Fruit fly (Drosophila melanogaster) whole organism, prepupa: Measurements from ENCODE around the gene CG31913.
A peak's percentile ranks its signal among the peaks of the same experiment; 100 is the strongest.

Source experiments
- CG10631 ChIP-seq: fragments of 200-800 bp; sonication (Bioruptor generic); optimal IDR thresholded peaks from 2 replicates; lab custom pipeline; 2016; ENCODE audit warnings: missing biosample characterization, missing genetic modification characterization
- CG10669 ChIP-seq: fragments of 200-800 bp; sonication (Bioruptor generic); optimal IDR thresholded peaks from 3 replicates; lab custom pipeline; 2018; ENCODE audit warnings: missing biosample characterization, mild to moderate bottlenecking, missing genetic modification characterization, moderate library complexity
- CG11294 ChIP-seq: fragments of 200-800 bp; sonication (Bioruptor generic); IDR thresholded peaks from 2 replicates; pipeline ENCODE4 v1.3.6; 2022; ENCODE audit warnings: missing biosample characterization, missing genetic modification characterization
- CG11762 ChIP-seq: fragments of 200-800 bp; sonication (Bioruptor generic); optimal IDR thresholded peaks from 3 replicates; lab custom pipeline; 2016; ENCODE audit warnings: missing biosample characterization, missing genetic modification characterization; ENCODE audit not compliant: insufficient read depth
- CG1621 ChIP-seq: fragments of 200-800 bp; sonication (Bioruptor generic); optimal IDR thresholded peaks from 3 replicates; lab custom pipeline; 2018; ENCODE audit warnings: missing biosample characterization, mild to moderate bottlenecking, missing genetic modification characterization
- CG16779 ChIP-seq: fragments of 200-800 bp; sonication (Bioruptor generic); optimal IDR thresholded peaks from 3 replicates; lab custom pipeline; 2017; ENCODE audit warnings: missing biosample characterization, mild to moderate bottlenecking, missing genetic modification characterization
- CG3032 ChIP-seq: fragments of 200-800 bp; optimal IDR thresholded peaks from 2 replicates; lab custom pipeline; 2019; ENCODE audit warnings: missing biosample characterization, mild to moderate bottlenecking, missing genetic modification characterization, moderate library complexity
- CG31627 ChIP-seq: fragments of 200-800 bp; sonication (Bioruptor generic); optimal IDR thresholded peaks from 3 replicates; lab custom pipeline; 2016; ENCODE audit warnings: missing biosample characterization, missing genetic modification characterization
- CG32006 ChIP-seq: fragments of 200-800 bp; sonication (Bioruptor generic); optimal IDR thresholded peaks from 3 replicates; lab custom pipeline; 2017; ENCODE audit warnings: missing biosample characterization, mild to moderate bottlenecking, missing genetic modification characterization
- CG34406 ChIP-seq: fragments of 200-800 bp; sonication (Bioruptor generic); optimal IDR thresholded peaks from 3 replicates; lab custom pipeline; 2016; ENCODE audit warnings: missing biosample characterization, missing genetic modification characterization
- CG3919 ChIP-seq: fragments of 200-800 bp; sonication (Bioruptor generic); optimal IDR thresholded peaks from 3 replicates; lab custom pipeline; 2016; ENCODE audit warnings: missing biosample characterization, missing genetic modification characterization
- CG4318 ChIP-seq: fragments of 200-800 bp; sonication (Bioruptor generic); optimal IDR thresholded peaks from 3 replicates; lab custom pipeline; 2017; ENCODE audit warnings: missing biosample characterization, mild to moderate bottlenecking, missing genetic modification characterization
- CG6276 ChIP-seq: fragments of 200-800 bp; sonication (Bioruptor generic); optimal IDR thresholded peaks from 2 replicates; lab custom pipeline; 2017; ENCODE audit warnings: missing biosample characterization, mild to moderate bottlenecking, missing genetic modification characterization
- CG6792 ChIP-seq: fragments of 200-800 bp; sonication (Bioruptor generic); optimal IDR thresholded peaks from 3 replicates; lab custom pipeline; 2016; ENCODE audit warnings: missing biosample characterization, missing genetic modification characterization
- CG6854 ChIP-seq: fragments of 200-800 bp; sonication (Bioruptor generic); optimal IDR thresholded peaks from 2 replicates; lab custom pipeline; 2017; ENCODE audit warnings: missing biosample characterization, mild to moderate bottlenecking, missing genetic modification characterization
- CG8119 ChIP-seq: fragments of 200-800 bp; sonication (Bioruptor generic); IDR thresholded peaks from 3 replicates; pipeline ENCODE4 v1.3.6; 2022; ENCODE audit warnings: missing biosample characterization, missing genetic modification characterization
- CG8319 ChIP-seq: fragments of 200-800 bp; sonication (Bioruptor generic); optimal IDR thresholded peaks from 3 replicates; lab custom pipeline; 2016; ENCODE audit warnings: missing biosample characterization, missing genetic modification characterization
- CG8632 ChIP-seq: fragments of 200-800 bp; sonication (Bioruptor generic); optimal IDR thresholded peaks from 3 replicates; lab custom pipeline; 2016; ENCODE audit warnings: missing biosample characterization, missing genetic modification characterization
- Eip75B ChIP-seq: fragments of 200-800 bp; sonication (Bioruptor generic); optimal IDR thresholded peaks from 3 replicates; lab custom pipeline; 2016; ENCODE audit warnings: missing biosample characterization, missing genetic modification characterization
- Eip78C ChIP-seq: fragments of 200-800 bp; sonication (Bioruptor generic); peaks from one replicate; lab custom pipeline; 2016; ENCODE audit warnings: missing biosample characterization, missing genetic modification characterization
- Eip93F ChIP-seq: fragments of 200-800 bp; sonication (Bioruptor generic); optimal IDR thresholded peaks from 2 replicates; lab custom pipeline; 2016; ENCODE audit warnings: missing biosample characterization, mild to moderate bottlenecking, missing genetic modification characterization
- Ets96B ChIP-seq: fragments of 200-800 bp; optimal IDR thresholded peaks from 2 replicates; lab custom pipeline; 2019; ENCODE audit warnings: missing biosample characterization, mild to moderate bottlenecking, missing genetic modification characterization, moderate library complexity
- Gug ChIP-seq: fragments of 200-800 bp; sonication (Bioruptor generic); IDR thresholded peaks from 2 replicates; pipeline ENCODE4 v1.3.6; 2022; ENCODE audit warnings: missing biosample characterization, missing genetic modification characterization
- Hr39 ChIP-seq: fragments of 200-800 bp; sonication (Bioruptor generic); optimal IDR thresholded peaks from 2 replicates; lab custom pipeline; 2016; ENCODE audit warnings: missing biosample characterization, missing genetic modification characterization
- Hr4 ChIP-seq: fragments of 200-800 bp; sonication (Bioruptor generic); optimal IDR thresholded peaks from 3 replicates; lab custom pipeline; 2016; ENCODE audit warnings: missing biosample characterization, missing genetic modification characterization
- Lpt ChIP-seq: fragments of 200-800 bp; sonication (Bioruptor generic); optimal IDR thresholded peaks from 3 replicates; lab custom pipeline; 2016; ENCODE audit warnings: missing biosample characterization, missing genetic modification characterization
- Met ChIP-seq: fragments of 200-800 bp; sonication (Bioruptor generic); optimal IDR thresholded peaks from 3 replicates; lab custom pipeline; 2016; ENCODE audit warnings: missing biosample characterization, missing genetic modification characterization
- OdsH ChIP-seq: fragments of 200-800 bp; sonication (Bioruptor generic); optimal IDR thresholded peaks from 3 replicates; lab custom pipeline; 2016; ENCODE audit warnings: missing biosample characterization, missing genetic modification characterization
- Smox ChIP-seq: fragments of 200-800 bp; sonication (Bioruptor generic); optimal IDR thresholded peaks from 3 replicates; lab custom pipeline; 2016; ENCODE audit warnings: missing biosample characterization, missing genetic modification characterization
- Sox15 ChIP-seq: fragments of 200-800 bp; sonication (Bioruptor generic); optimal IDR thresholded peaks from 3 replicates; lab custom pipeline; 2016; ENCODE audit warnings: missing biosample characterization, missing genetic modification characterization
- dac ChIP-seq: fragments of 200-800 bp; sonication (Bioruptor generic); optimal IDR thresholded peaks from 2 replicates; lab custom pipeline; 2017; ENCODE audit warnings: missing biosample characterization, mild to moderate bottlenecking, missing genetic modification characterization
- dsx ChIP-seq: fragments of 200-800 bp; optimal IDR thresholded peaks from 3 replicates; lab custom pipeline; 2019; ENCODE audit warnings: missing biosample characterization, mild to moderate bottlenecking, missing genetic modification characterization, moderate library complexity; ENCODE audit not compliant: poor library complexity, severe bottlenecking
- esn ChIP-seq: fragments of 200-800 bp; sonication (Bioruptor generic); optimal IDR thresholded peaks from 2 replicates; lab custom pipeline; 2016; ENCODE audit warnings: missing biosample characterization, mild to moderate bottlenecking, missing genetic modification characterization, moderate library complexity
- fd85E ChIP-seq: fragments of 200-800 bp; sonication (Bioruptor generic); optimal IDR thresholded peaks from 3 replicates; lab custom pipeline; 2016; ENCODE audit warnings: missing biosample characterization, missing genetic modification characterization
- fkh ChIP-seq: fragments of 200-800 bp; sonication (Bioruptor generic); optimal IDR thresholded peaks from 3 replicates; lab custom pipeline; 2017; ENCODE audit warnings: missing biosample characterization, mild to moderate bottlenecking, missing genetic modification characterization, moderate library complexity
- lz ChIP-seq: fragments of 200-800 bp; sonication (Bioruptor generic); optimal IDR thresholded peaks from 3 replicates; lab custom pipeline; 2016; ENCODE audit warnings: missing biosample characterization, missing genetic modification characterization
- spab ChIP-seq: fragments of 200-800 bp; sonication (Bioruptor generic); optimal IDR thresholded peaks from 2 replicates; lab custom pipeline; 2017; ENCODE audit warnings: missing biosample characterization, mild to moderate bottlenecking, missing genetic modification characterization, missing genetic modification reagents
- ss ChIP-seq, 2 experiments: fragments of 200-800 bp; sonication (Bioruptor generic); optimal IDR thresholded peaks; 2 replicates in 1 of 2; 3 replicates in 1 of 2; lab custom pipeline; 2017 to 2018; ENCODE audit warnings: mild to moderate bottlenecking in 2 of 2, missing biosample characterization in 2 of 2, missing genetic modification characterization in 2 of 2, moderate library complexity in 1 of 2
- svp ChIP-seq: fragments of 200-800 bp; sonication (Bioruptor generic); peaks from one replicate; lab custom pipeline; 2016; ENCODE audit warnings: missing biosample characterization, missing genetic modification characterization
- topi ChIP-seq: fragments of 200-800 bp; sonication (Bioruptor generic); optimal IDR thresholded peaks from 3 replicates; lab custom pipeline; 2016; ENCODE audit warnings: missing biosample characterization, missing genetic modification characterization

Gene CG31913

DNA sequence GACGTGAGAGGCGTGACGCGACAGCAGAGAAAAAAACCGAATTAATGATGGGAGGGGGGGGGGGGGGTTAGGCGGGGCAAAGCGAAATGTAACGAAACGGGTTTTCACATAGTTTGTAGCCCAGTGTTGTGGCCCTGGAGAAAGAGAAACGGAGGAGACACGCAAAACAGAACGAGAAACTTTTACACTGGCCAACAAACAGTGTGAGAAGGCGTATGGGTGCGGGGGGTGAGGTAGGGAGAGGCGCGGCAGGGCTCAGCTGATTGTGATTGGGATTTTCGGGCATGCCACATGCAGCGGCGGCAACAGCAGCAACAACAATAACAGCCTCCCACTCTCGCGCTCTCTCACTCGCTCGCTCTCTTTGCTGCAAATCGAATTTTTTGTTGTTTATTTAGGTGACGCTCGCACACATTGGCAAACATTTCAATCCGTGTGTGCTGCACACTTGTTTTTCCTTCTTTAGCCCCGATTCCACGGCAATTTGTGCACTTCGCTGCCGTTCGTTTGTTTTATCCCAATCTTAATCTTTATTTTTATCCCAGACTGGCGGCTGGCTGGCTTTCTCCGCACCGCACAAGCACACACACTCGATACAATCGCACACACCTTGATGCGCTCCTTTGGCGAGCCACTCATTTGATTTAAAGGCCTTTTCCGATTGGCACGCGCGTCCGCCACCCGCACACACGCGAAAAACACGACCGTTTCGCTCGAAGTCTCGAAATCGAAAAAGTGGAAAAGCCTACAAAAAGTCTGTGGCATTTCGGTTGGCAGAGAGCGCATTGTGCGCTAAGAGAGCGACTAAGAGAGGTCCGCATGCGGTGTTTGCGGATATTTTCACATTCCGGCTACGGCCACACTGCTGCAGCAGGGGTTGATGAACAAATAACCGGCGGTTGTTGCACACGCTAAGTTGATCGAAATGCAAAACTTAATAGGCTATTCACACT lies 15.9 kb downstream of the CG31913 start, which contains the start of gene CG9171 (continued):
- TF ChIP-seq fd85E, result no peak
- no peak for TF ChIP-seq CG4318 (GFP tag; lab: Kevin White, UChicago)
- peak; percentile 44; the same call in 2 of the 3 replicates for TF ChIP-seq CG8119
- TF ChIP-seq CG11762, result no peak
- peak; percentile 50 to 59 for TF ChIP-seq ss (GFP tag; optimal IDR thresholded peaks at IDR 0.05; lab: Kevin White, UChicago)
- no peak for TF ChIP-seq Eip75B (GFP tag; lab: Kevin White, UChicago)
- TF ChIP-seq Hr4 (GFP tag; lab: Kevin White, UChicago), result no peak
- TF ChIP-seq esn (GFP tag; lab: Kevin White, UChicago), result no peak
- TF ChIP-seq dac (GFP tag; lab: Kevin White, UChicago), result no peak
- TF ChIP-seq Sox15, result no peak
- peak; percentile 10 for TF ChIP-seq OdsH
- TF ChIP-seq Eip78C, result peak; percentile 80
- no peak for TF ChIP-seq lz (GFP tag; lab: Kevin White, UChicago)
- TF ChIP-seq Hr39 (GFP tag; lab: Kevin White, UChicago), result no peak
- TF ChIP-seq Eip93F (GFP tag; lab: Kevin White, UChicago), result no peak
- TF ChIP-seq Ets96B (tag; lab: Kevin White, UChicago), result peak; percentile 21

dm6 chr2L:5800388-5800748 lies 16.5 kb downstream of the CG31913 start:
- TF ChIP-seq dsx (no peak), CG6792 (GFP tag; lab: Kevin White, UChicago) (no peak), Gug (GFP tag; lab: Robert Waterston, UW) (0 out of 2 replicates have a peak, but pooled peaks have one; percentile 6), CG32006 (GFP tag; lab: Kevin White, UChicago) (no peak), Ets96B (tag; lab: Kevin White, UChicago) (no peak), svp (GFP tag; lab: Kevin White, UChicago) (no peak), CG34406 (GFP tag; lab: Kevin White, UChicago) (no peak), topi (GFP tag; lab: Kevin White, UChicago) (no peak)

- TF ChIP-seq CG3032 (tag; lab: Kevin White, UChicago), result no peak
- TF ChIP-seq esn (GFP tag; lab: Kevin White, UChicago), result peak; percentile 8
- TF ChIP-seq fkh (GFP tag; lab: Kevin White, UChicago), result peak; percentile 37
Observed at dm6 chr2L:5801926-5802325, 18.1 kb downstream of the CG31913 start, which contains the start of the genes CG14005 and CG7239. TSS of gene CG14005 (minus strand) at chr2L:5801975. TSS of gene CG7239 (plus strand) at chr2L:5802220.

DNA sequence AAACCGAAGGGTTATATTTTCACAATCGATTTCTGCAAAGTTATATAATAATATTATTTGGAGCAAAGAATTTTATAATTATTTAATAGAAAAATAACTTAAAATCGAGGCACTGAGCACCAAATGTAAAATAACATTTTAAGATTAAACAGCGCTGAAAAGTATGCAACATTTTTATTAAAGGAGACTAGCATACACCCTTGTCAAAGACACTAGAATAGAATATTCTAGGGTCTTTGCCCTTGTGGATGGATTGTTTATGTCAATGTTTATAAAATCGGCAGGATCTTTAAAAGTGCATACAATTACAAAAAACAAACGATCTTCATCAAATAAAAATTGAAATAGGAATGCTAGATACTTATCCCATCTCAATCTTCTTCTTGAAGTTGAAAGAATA lies 20.2 kb downstream of the CG31913 start:
- TF ChIP-seq Smox (GFP tag; lab: Kevin White, UChicago), result no peak
- peak; percentile 57 for TF ChIP-seq svp (GFP tag; lab: Kevin White, UChicago)

dm6 chr2L:5805091-5805817 lies 21.4 kb downstream of the CG31913 start, which contains the start of gene CG11034:
TSS of gene CG11034 (plus strand) at chr2L:5805395.
- TF ChIP-seq Sox15, result no peak
- TF ChIP-seq CG32006 (GFP tag; lab: Kevin White, UChicago), result no peak
- TF ChIP-seq ss (GFP tag; optimal IDR thresholded peaks at IDR 0.05; lab: Kevin White, UChicago), result peak in 1 of 2 experiments; percentile 46
- no peak for TF ChIP-seq CG16779 (tag; lab: Kevin White, UChicago)
- TF ChIP-seq CG8319 (GFP tag; lab: Kevin White, UChicago), result no peak
- no peak for TF ChIP-seq CG8632 (GFP tag; lab: Kevin White, UChicago)
- no peak for TF ChIP-seq Lpt (GFP tag; lab: Kevin White, UChicago)
- no peak for TF ChIP-seq CG31627 (GFP tag; lab: Kevin White, UChicago)
- peak; percentile 17 for TF ChIP-seq Met
- TF ChIP-seq CG10631 (GFP tag; lab: Kevin White, UChicago), result no peak
- TF ChIP-seq svp (GFP tag; lab: Kevin White, UChicago), result peak; percentile 97
- TF ChIP-seq CG1621 (tag; lab: Kevin White, UChicago), result peak; percentile 96
- no peak for TF ChIP-seq Eip93F (GFP tag; lab: Kevin White, UChicago)
- no peak for TF ChIP-seq CG11294 (GFP tag; lab: Robert Waterston, UW)
- no peak for TF ChIP-seq Ets96B (tag; lab: Kevin White, UChicago)
- no peak for TF ChIP-seq spab
- TF ChIP-seq CG3919 (GFP tag; lab: Kevin White, UChicago), result peak; percentile 29
- no peak for TF ChIP-seq CG6276
- TF ChIP-seq Eip75B (GFP tag; lab: Kevin White, UChicago), result no peak
- no peak for TF ChIP-seq CG6854 (GFP tag; lab: Kevin White, UChicago)
- no peak for TF ChIP-seq CG10669 (GFP tag; lab: Kevin White, UChicago)
